Fruit fly (Drosophila melanogaster): ENCODE data around the gene Papst2.

Gene Papst2

DNA sequence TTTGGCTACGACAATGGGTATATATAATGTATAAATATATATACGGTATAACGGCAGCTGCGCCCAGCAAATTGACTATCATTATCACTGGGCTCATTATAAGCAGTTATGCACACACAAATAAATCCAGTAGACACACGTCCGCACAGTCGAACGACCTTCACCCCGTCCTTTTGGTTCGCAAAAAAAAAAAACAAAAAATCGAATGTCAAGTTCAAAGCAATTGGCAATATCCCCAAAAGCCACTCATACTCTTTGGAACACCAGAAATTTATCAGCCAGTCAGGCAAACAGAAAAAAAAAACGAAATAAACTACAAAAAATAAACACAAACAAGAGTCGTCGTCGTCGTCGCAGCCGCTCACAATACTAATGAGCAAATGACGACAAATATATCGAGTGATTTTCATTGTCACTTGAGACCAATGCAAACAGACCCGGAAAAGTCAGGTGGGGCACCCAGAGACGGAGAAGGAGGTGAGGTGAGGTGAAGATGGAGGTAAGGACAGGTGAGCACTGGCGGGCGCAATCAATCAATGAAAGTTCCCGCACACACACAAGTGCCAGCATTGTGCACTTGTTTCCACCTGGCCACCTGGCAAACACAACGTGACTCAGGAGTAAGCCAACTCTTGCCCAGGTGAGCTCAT lies 37.7 kb upstream of the Papst2 start (continued):
- TF ChIP-seq CG12744 (GFP tag; optimal IDR thresholded peaks at IDR 0.05) (no peak), fd102C (GFP tag; optimal IDR thresholded peaks at IDR 0.05) (no peak), D19A (tag; optimal IDR thresholded peaks at IDR 0.05) (no peak), trem (tag; optimal IDR thresholded peaks at IDR 0.05) (no peak), CG11560 (tag; IDR thresholded peaks at IDR 0.05) (peak; percentile 6; the same call in 1 of the 3 replicates), CG8359 (GFP tag; optimal IDR thresholded peaks at IDR 0.05; ENCODE audit: borderline replicate concordance) (no peak), gsb (GFP tag; IDR thresholded peaks at IDR 0.05) (0 out of 2 replicates have a peak, but pooled peaks have one; percentile 20), ato (GFP tag; IDR thresholded peaks at IDR 0.05; ENCODE audit: partially characterized antibody) (no peak), klu (GFP tag; IDR thresholded peaks at IDR 0.05) (0 out of 2 replicates have a peak, but pooled peaks have one; percentile 6), schlank (tag; optimal IDR thresholded peaks at IDR 0.05) (no peak), vfl (GFP tag; optimal IDR thresholded peaks at IDR 0.05) (no peak), tin (GFP tag; optimal IDR thresholded peaks at IDR 0.05) (no peak), CG30403 (GFP tag; optimal IDR thresholded peaks at IDR 0.05) (no peak), sqz (GFP tag; optimal IDR thresholded peaks at IDR 0.05) (peak; percentile 51), CG30431 (GFP tag; optimal IDR thresholded peaks at IDR 0.05) (no peak), odd (GFP tag; optimal IDR thresholded peaks at IDR 0.05) (no peak), wek (GFP tag; optimal IDR thresholded peaks at IDR 0.05) (no peak), Hey (tag; optimal IDR thresholded peaks at IDR 0.05) (no peak), CG33557 (GFP tag; optimal IDR thresholded peaks at IDR 0.05) (peak; percentile 20), Dip2 (GFP tag; IDR thresholded peaks at IDR 0.05) (no peak), slou (GFP tag; optimal IDR thresholded peaks at IDR 0.05) (no peak), ci (GFP tag; IDR thresholded peaks at IDR 0.05) (0 out of 3 replicates have a peak, but pooled peaks have one; percentile 26), CG4404 (GFP tag; IDR thresholded peaks at IDR 0.05) (peak; percentile 23; the same call in 1 of the 2 replicates), zf30C (GFP tag; optimal IDR thresholded peaks at IDR 0.05) (no peak), CG3847 (GFP tag; IDR thresholded peaks at IDR 0.05) (peak; percentile 28), CG13424 (tag; optimal IDR thresholded peaks at IDR 0.05) (no peak), eve (GFP tag; optimal IDR thresholded peaks at IDR 0.05) (no peak), lab (GFP tag; optimal IDR thresholded peaks at IDR 0.05) (peak; percentile 19), CG1602 (GFP tag; optimal IDR thresholded peaks at IDR 0.05) (no peak), CG3838 (GFP tag; optimal IDR thresholded peaks at IDR 0.05) (no peak), esg (GFP tag; conservative IDR thresholded peaks at IDR 0.05) (0 out of 2 replicates have a peak, but pooled peaks have one; percentile 9), HmgD (GFP tag; optimal IDR thresholded peaks at IDR 0.05) (no peak), crol (GFP tag; IDR thresholded peaks at IDR 0.05) (peak; percentile 79), CG4282 (GFP tag; optimal IDR thresholded peaks at IDR 0.05) (peak; percentile 1), Hr3 (GFP tag; optimal IDR thresholded peaks at IDR 0.05) (no peak), knrl (GFP tag; IDR thresholded peaks at IDR 0.05; ENCODE audit: partially characterized antibody) (no peak), Scr (GFP tag; IDR thresholded peaks at IDR 0.05; ENCODE audit: partially characterized antibody) (no peak), CG6689 (GFP tag; IDR thresholded peaks at IDR 0.05) (no peak), lilli (GFP tag; optimal IDR thresholded peaks at IDR 0.05) (no peak), CG11085 (GFP tag; IDR thresholded peaks at IDR 0.05) (peak; percentile 6; the same call in 1 of the 2 replicates), kni (GFP tag; optimal IDR thresholded peaks at IDR 0.05) (peak; percentile 3), ash1 (GFP tag; optimal IDR thresholded peaks at IDR 0.05) (no peak), CG32772 (GFP tag; IDR thresholded peaks at IDR 0.05) (peak; percentile 56; the same call in 1 of the 2 replicates), CG32767 (GFP tag; IDR thresholded peaks at IDR 0.05) (no peak; the same call in 1 of the 2 replicates), zen2 (GFP tag; IDR thresholded peaks at IDR 0.05; ENCODE audit: partially characterized antibody) (no peak), dm (GFP tag; optimal IDR thresholded peaks at IDR 0.05) (no peak), row (GFP tag; IDR thresholded peaks at IDR 0.05) (peak; percentile 11; the same call in 2 of the 3 replicates), Dp (GFP tag; optimal IDR thresholded peaks at IDR 0.05) (no peak), ATbp (GFP tag; optimal IDR thresholded peaks at IDR 0.05) (peak; percentile 4), phol (tag; optimal IDR thresholded peaks at IDR 0.05) (no peak)

Data from whole organism, embryonic.